Fruit fly (Drosophila melanogaster): ENCODE measurements around the gene CG16781.

Gene CG16781

dm6 chrX:3465551-3465950 is 1.7 kb upstream of the CG16781 start:
- TF ChIP-seq CG8478 (optimal IDR thresholded peaks at IDR 0.05), result no peak
- TF ChIP-seq usp (GFP tag; optimal IDR thresholded peaks at IDR 0.05), result no peak
- TF ChIP-seq EcR (GFP tag; optimal IDR thresholded peaks at IDR 0.05), result no peak
- TF ChIP-seq psq (optimal IDR thresholded peaks at IDR 0.05), result no peak

- no peak for TF ChIP-seq pan (optimal IDR thresholded peaks at IDR 0.05)
- TF ChIP-seq Dll (optimal IDR thresholded peaks at IDR 0.05), result no peak
- no peak for TF ChIP-seq usp (GFP tag; optimal IDR thresholded peaks at IDR 0.05)
- no peak for TF ChIP-seq psq (optimal IDR thresholded peaks at IDR 0.05)
- TF ChIP-seq EcR (GFP tag; optimal IDR thresholded peaks at IDR 0.05), result no peak
- no peak for TF ChIP-seq CG8478 (optimal IDR thresholded peaks at IDR 0.05)
These were observed 3.7 kb downstream of the CG16781 start, which contains the start of the genes CG16782 and CG10801 for dm6 chrX:3460140-3460642. TSS of gene CG16782 (minus strand) at chrX:3460240. TSS of gene CG10801 (plus strand) at chrX:3460592.

DNA sequence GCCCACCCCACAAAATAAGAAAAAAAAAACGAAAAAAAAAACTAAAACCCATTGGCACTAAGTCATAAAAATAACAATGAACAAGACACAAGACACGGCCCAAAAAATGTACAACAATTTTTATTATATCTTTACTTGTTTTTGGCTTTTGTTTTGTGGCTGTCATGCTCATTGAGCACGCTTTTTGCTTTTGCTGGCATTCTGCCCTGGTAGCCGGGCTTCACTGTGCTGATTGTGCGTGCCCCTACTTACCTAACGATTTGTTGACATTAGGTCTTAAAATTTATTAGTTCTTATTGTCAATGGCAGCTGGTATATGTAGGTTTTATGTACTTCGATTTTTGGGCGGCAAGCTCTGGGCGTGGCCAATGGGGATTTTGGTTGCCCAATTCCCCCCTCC is 5.4 kb downstream of the CG16781 start:
- no peak for TF ChIP-seq psq (optimal IDR thresholded peaks at IDR 0.05)
- no peak for TF ChIP-seq EcR (GFP tag; optimal IDR thresholded peaks at IDR 0.05)
- no peak for TF ChIP-seq pan (optimal IDR thresholded peaks at IDR 0.05)
- TF ChIP-seq CG8478 (optimal IDR thresholded peaks at IDR 0.05), result no peak
- TF ChIP-seq usp (GFP tag; optimal IDR thresholded peaks at IDR 0.05), result no peak
- TF ChIP-seq Dll (optimal IDR thresholded peaks at IDR 0.05), result no peak

DNA sequence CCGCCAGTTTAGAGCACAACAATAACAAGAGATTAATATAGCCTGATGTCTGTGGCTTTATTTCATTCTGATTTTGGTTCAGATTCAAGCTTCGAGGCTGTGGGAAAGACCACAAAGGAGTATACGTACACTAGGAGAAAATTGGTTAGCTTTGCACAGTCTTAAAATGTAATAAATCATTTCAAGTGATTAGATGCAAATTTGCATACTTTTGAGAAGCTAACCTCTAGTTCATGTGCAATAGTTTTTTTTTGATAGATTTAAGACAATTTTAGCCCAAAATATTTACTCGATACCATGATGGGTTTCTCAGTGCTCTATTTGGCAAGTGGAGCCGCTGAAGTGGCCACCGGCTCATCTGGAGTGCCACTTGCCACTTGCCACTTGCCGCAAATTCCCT is 6.3 kb downstream of the CG16781 start:
- TF ChIP-seq usp (GFP tag; optimal IDR thresholded peaks at IDR 0.05) (no peak), Dll (optimal IDR thresholded peaks at IDR 0.05) (no peak), pan (optimal IDR thresholded peaks at IDR 0.05) (no peak), EcR (GFP tag; optimal IDR thresholded peaks at IDR 0.05) (no peak), CG8478 (optimal IDR thresholded peaks at IDR 0.05) (no peak), psq (optimal IDR thresholded peaks at IDR 0.05) (no peak)

- TF ChIP-seq EcR (GFP tag; optimal IDR thresholded peaks at IDR 0.05) (no peak), pan (optimal IDR thresholded peaks at IDR 0.05) (no peak)
These were observed 8.3 kb downstream of the CG16781 start for dm6 chrX:3455431-3456001.

DNA sequence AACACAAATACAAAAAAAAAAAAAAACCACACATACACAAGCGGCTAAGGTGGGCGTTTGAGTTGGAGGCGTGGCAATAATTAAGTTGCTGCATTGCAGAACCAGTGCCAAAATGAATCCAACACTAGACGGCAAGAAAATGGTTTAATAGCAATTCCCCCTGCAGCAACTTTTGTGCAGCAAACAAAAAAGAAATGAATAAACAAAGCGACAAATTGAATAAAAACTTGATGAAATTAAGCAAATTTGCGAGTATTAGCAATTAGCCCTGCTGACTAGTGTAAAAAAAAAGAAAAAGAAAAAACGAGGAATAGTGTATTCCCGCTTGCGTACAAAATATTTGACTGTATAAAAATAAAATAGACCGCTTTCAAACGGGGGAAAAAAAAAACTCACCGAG is 9.1 kb downstream of the CG16781 start:
- TF ChIP-seq CG8478 (optimal IDR thresholded peaks at IDR 0.05) (no peak), usp (GFP tag; optimal IDR thresholded peaks at IDR 0.05) (no peak), psq (optimal IDR thresholded peaks at IDR 0.05) (no peak), pan (optimal IDR thresholded peaks at IDR 0.05) (no peak), Dll (optimal IDR thresholded peaks at IDR 0.05) (no peak), EcR (GFP tag; optimal IDR thresholded peaks at IDR 0.05) (no peak)

DNA sequence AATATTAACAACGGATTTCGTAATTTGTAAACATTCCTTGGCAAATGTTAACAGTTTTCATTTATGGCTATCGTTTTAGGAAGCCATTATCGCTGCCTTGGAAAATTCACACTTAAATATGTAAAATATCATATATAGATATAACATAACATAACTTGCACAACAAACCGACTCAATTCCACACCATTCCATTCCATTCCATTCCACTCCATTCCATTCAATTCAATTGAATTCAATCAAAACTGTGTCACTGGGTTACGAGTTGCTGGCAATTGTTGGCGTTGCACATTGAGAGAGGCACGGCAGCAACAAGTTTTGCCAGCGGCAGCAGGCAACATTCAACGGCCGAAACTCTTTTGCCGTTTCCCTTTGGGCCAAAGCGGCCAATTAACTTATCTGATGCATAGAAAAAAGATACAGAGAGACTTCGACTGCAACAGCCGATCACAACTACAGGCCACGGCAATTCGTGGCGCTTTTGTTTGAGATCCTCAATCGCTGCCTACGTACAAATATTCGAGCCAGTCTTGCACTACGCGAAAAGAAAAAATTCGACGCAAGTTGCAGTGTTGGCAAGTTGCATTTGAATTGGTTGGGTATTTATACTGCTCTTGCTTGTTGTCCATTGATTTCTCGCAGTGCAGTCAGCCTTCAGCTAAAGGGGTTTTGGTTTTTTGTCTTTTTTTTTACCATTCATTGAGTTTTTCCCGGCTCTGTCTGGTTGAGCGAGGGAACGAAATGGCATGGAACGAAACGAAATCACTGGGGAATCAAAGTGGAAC is 10.6 kb downstream of the CG16781 start:
- no peak for TF ChIP-seq Dll (optimal IDR thresholded peaks at IDR 0.05)
- no peak for TF ChIP-seq EcR (GFP tag; optimal IDR thresholded peaks at IDR 0.05)
- TF ChIP-seq psq (optimal IDR thresholded peaks at IDR 0.05), result no peak
- TF ChIP-seq pan (optimal IDR thresholded peaks at IDR 0.05), result no peak
- no peak for TF ChIP-seq usp (GFP tag; optimal IDR thresholded peaks at IDR 0.05)
- no peak for TF ChIP-seq CG8478 (optimal IDR thresholded peaks at IDR 0.05)

dm6 chrX:3451916-3452315 is 11.9 kb downstream of the CG16781 start:
- TF ChIP-seq Dll (optimal IDR thresholded peaks at IDR 0.05), result no peak
- TF ChIP-seq pan (optimal IDR thresholded peaks at IDR 0.05), result no peak
- TF ChIP-seq CG8478 (optimal IDR thresholded peaks at IDR 0.05), result no peak
- TF ChIP-seq usp (GFP tag; optimal IDR thresholded peaks at IDR 0.05), result no peak
- TF ChIP-seq psq (optimal IDR thresholded peaks at IDR 0.05), result no peak
- no peak for TF ChIP-seq EcR (GFP tag; optimal IDR thresholded peaks at IDR 0.05)

DNA sequence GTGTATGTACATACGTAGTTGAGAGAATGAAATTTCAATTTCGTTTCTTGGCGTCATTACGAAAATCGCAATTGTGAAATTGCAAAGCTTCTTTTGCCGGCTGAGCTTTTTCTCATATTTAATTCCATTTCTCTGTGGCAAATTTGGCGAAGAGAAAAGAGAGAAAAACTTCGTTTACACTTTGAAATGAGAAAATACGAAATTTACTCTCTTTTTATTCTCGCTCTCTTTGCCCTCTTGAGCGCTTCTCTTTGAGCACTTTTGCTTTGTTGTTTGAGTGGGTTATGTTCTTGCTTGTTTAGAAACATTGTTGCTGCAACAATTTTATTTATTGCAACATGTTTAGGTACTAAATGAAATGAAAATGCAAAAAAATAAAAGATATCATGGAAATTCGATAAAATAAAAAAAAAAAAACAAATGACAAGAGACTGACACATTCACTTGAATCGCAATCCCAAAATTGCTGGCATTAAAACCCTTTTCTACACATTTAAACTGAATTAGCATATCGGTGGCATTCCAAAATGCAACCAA is 12.5 kb downstream of the CG16781 start:
- TF ChIP-seq CG8478 (optimal IDR thresholded peaks at IDR 0.05), result no peak
- TF ChIP-seq usp (GFP tag; optimal IDR thresholded peaks at IDR 0.05), result no peak
- no peak for TF ChIP-seq psq (optimal IDR thresholded peaks at IDR 0.05)
- TF ChIP-seq EcR (GFP tag; optimal IDR thresholded peaks at IDR 0.05), result no peak
- no peak for TF ChIP-seq pan (optimal IDR thresholded peaks at IDR 0.05)
- no peak for TF ChIP-seq Dll (optimal IDR thresholded peaks at IDR 0.05)

- TF ChIP-seq Dll (optimal IDR thresholded peaks at IDR 0.05) (no peak), EcR (GFP tag; optimal IDR thresholded peaks at IDR 0.05) (no peak), psq (optimal IDR thresholded peaks at IDR 0.05) (no peak), pan (optimal IDR thresholded peaks at IDR 0.05) (no peak), usp (GFP tag; optimal IDR thresholded peaks at IDR 0.05) (no peak), CG8478 (optimal IDR thresholded peaks at IDR 0.05) (no peak)
These were observed 14.9 kb downstream of the CG16781 start, which contains the start of gene CG12535 for dm6 chrX:3448893-3449394. TSS of gene CG12535 (minus strand) at chrX:3448943.

dm6 chrX:3447718-3448523 is 15.9 kb downstream of the CG16781 start:
- no peak for TF ChIP-seq pan (optimal IDR thresholded peaks at IDR 0.05)
- TF ChIP-seq usp (GFP tag; optimal IDR thresholded peaks at IDR 0.05), result no peak
- no peak for TF ChIP-seq CG8478 (optimal IDR thresholded peaks at IDR 0.05)
- TF ChIP-seq psq (optimal IDR thresholded peaks at IDR 0.05), result no peak
- no peak for TF ChIP-seq Dll (optimal IDR thresholded peaks at IDR 0.05)
